Worm (Caenorhabditis elegans): ENCODE data around the gene T24C2.3.

DNA sequence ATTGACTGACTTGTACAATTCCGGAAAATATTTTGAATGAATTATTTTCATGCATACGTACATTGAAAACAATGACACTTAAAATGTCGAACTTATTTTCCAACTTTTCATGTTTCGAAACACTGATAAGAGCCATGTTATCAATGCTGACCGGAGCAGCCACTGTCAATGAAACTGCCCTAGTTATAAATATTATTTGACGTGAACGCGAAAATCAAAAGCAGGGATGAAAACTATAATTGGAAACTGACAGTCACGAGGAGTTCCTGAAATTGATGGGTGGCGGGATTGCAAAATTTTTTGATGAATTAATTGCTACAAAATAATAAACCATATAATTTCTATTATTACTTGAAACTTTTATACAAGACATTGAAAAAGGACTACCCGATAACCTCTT lies 3.9 kb upstream of the T24C2.3 start:
- no peak for TF ChIP-seq nhr-12 (tag; optimal IDR thresholded peaks at IDR 0.05)
- TF ChIP-seq tbx-8 (GFP tag; optimal IDR thresholded peaks at IDR 0.05), result no peak
- TF ChIP-seq snpc-4 (tag; optimal IDR thresholded peaks at IDR 0.05), result no peak
- no peak for TF ChIP-seq flh-1 (GFP tag; optimal IDR thresholded peaks at IDR 0.05)
- TF ChIP-seq ztf-11 (tag; optimal IDR thresholded peaks at IDR 0.05), result no peak
- TF ChIP-seq ceh-39 (tag; optimal IDR thresholded peaks at IDR 0.05), result no peak
- no peak for TF ChIP-seq pha-4 (tag; optimal IDR thresholded peaks at IDR 0.05)
- TF ChIP-seq ces-1 (GFP tag; optimal IDR thresholded peaks at IDR 0.05), result no peak
- no peak for TF ChIP-seq nhr-237 (tag; optimal IDR thresholded peaks at IDR 0.05)

Measured in whole organism, mixed stage, embryonic.